Worm (Caenorhabditis elegans) whole organism, L3 larva: ENCODE results near the gene tim-1.

Experiments
- R02D3.7 ChIP-seq: fragments of 150-350 bp; optimal IDR thresholded peaks from 2 replicates; lab custom pipeline; 2014; ENCODE audit warnings: missing biosample characterization, missing genetic modification characterization
- ZK546.5 ChIP-seq: sonication (generic microtip); optimal IDR thresholded peaks from 2 replicates; lab custom pipeline; 2017; ENCODE audit warnings: missing biosample characterization, missing genetic modification characterization
- aly-2 ChIP-seq: fragments of 150-350 bp; optimal IDR thresholded peaks from 2 replicates; lab custom pipeline; 2014; ENCODE audit warnings: missing biosample characterization, missing genetic modification characterization
- ama-1 ChIP-seq: fragments of 150-350 bp; optimal IDR thresholded peaks from 2 replicates; lab custom pipeline; 2018
- ceh-16 ChIP-seq: sonication (generic microtip); optimal IDR thresholded peaks from 2 replicates; lab custom pipeline; 2017; ENCODE audit warnings: missing biosample characterization, missing genetic modification characterization
- ceh-28 ChIP-seq: fragments of 150-350 bp; optimal IDR thresholded peaks from 2 replicates; lab custom pipeline; 2014; ENCODE audit warnings: missing biosample characterization, missing genetic modification reagents, missing genetic modification characterization
- ceh-82 ChIP-seq: fragments of 150-350 bp; optimal IDR thresholded peaks from 2 replicates; lab custom pipeline; 2014; ENCODE audit warnings: missing biosample characterization, missing genetic modification characterization
- ceh-9 ChIP-seq: sonication (generic microtip); optimal IDR thresholded peaks from 2 replicates; lab custom pipeline; 2018; ENCODE audit warnings: missing biosample characterization, missing genetic modification characterization
- daf-12 ChIP-seq: fragments of 150-350 bp; optimal IDR thresholded peaks from 2 replicates; lab custom pipeline; 2014; ENCODE audit warnings: missing biosample characterization, missing genetic modification reagents, missing genetic modification characterization
- egl-27 ChIP-seq: sonication (generic microtip); optimal IDR thresholded peaks from 4 replicates; lab custom pipeline; 2017; ENCODE audit warnings: missing biosample characterization, missing genetic modification reagents, missing genetic modification characterization
- egl-5 ChIP-seq: fragments of 150-350 bp; optimal IDR thresholded peaks from 2 replicates; lab custom pipeline; 2017; ENCODE audit warnings: missing biosample characterization, missing genetic modification reagents, missing genetic modification characterization, inconsistent platforms
- elt-1 ChIP-seq: fragments of 150-350 bp; optimal IDR thresholded peaks from 2 replicates; lab custom pipeline; 2014; ENCODE audit warnings: missing biosample characterization, missing genetic modification characterization
- elt-2 ChIP-seq: sonication (generic microtip); optimal IDR thresholded peaks from 2 replicates; lab custom pipeline; 2016; ENCODE audit warnings: missing genetic modification reagents, mild to moderate bottlenecking, missing genetic modification characterization, missing compliant biosample characterization
- elt-3 ChIP-seq, 3 experiments: fragments of 150-350 bp in 1 of 3; sonication (generic microtip) in 2 of 3; optimal IDR thresholded peaks; 2 replicates in 2 of 3; 4 replicates in 1 of 3; lab custom pipeline; 2014 to 2017; ENCODE audit warnings: missing biosample characterization in 3 of 3, missing genetic modification characterization in 3 of 3
- eor-1 ChIP-seq, 2 experiments: fragments of 150-350 bp; optimal IDR thresholded peaks; 2 replicates each; lab custom pipeline; 2014 to 2018; ENCODE audit warnings: missing biosample characterization in 2 of 2, missing genetic modification characterization in 2 of 2
- fkh-10 ChIP-seq: sonication (generic microtip); optimal IDR thresholded peaks from 2 replicates; lab custom pipeline; 2017; ENCODE audit warnings: missing biosample characterization, missing genetic modification reagents, missing genetic modification characterization
- fkh-2 ChIP-seq: fragments of 150-350 bp; optimal IDR thresholded peaks from 2 replicates; lab custom pipeline; 2014; ENCODE audit warnings: missing biosample characterization, missing genetic modification reagents, missing genetic modification characterization
- fos-1 ChIP-seq: fragments of 150-350 bp; optimal IDR thresholded peaks from 2 replicates; lab custom pipeline; 2014; ENCODE audit warnings: missing biosample characterization, missing genetic modification characterization
- hmg-11 ChIP-seq: sonication (generic microtip); optimal IDR thresholded peaks from 2 replicates; lab custom pipeline; 2016; ENCODE audit warnings: missing genetic modification characterization, missing compliant biosample characterization
- jun-1 ChIP-seq: fragments of 150-350 bp; optimal IDR thresholded peaks from 2 replicates; lab custom pipeline; 2014; ENCODE audit warnings: missing biosample characterization, missing genetic modification reagents, missing genetic modification characterization
- lin-15B ChIP-seq: fragments of 150-350 bp; optimal IDR thresholded peaks from 2 replicates; lab custom pipeline; 2014; ENCODE audit warnings: missing biosample characterization, missing genetic modification characterization
- lin-39 ChIP-seq: fragments of 150-350 bp; optimal IDR thresholded peaks from 2 replicates; lab custom pipeline; 2018; ENCODE audit warnings: missing biosample characterization, missing genetic modification reagents, missing genetic modification characterization
- lsy-12 ChIP-seq: sonication (generic microtip); optimal IDR thresholded peaks from 2 replicates; lab custom pipeline; 2016; ENCODE audit warnings: mild to moderate bottlenecking, missing genetic modification characterization, missing compliant biosample characterization
- mdl-1 ChIP-seq: fragments of 150-350 bp; optimal IDR thresholded peaks from 2 replicates; lab custom pipeline; 2014; ENCODE audit warnings: missing biosample characterization, missing genetic modification characterization
- mml-1 ChIP-seq: fragments of 150-350 bp; sonication (generic microtip); optimal IDR thresholded peaks from 3 replicates; lab custom pipeline; 2014; ENCODE audit warnings: missing biosample characterization, missing genetic modification characterization
- nfya-1 ChIP-seq: sonication (generic microtip); optimal IDR thresholded peaks from 2 replicates; lab custom pipeline; 2017; ENCODE audit warnings: missing genetic modification characterization, mild to moderate bottlenecking, missing compliant biosample characterization, antibody characterized with exemption, moderate library complexity; ENCODE audit not compliant: insufficient read depth
- nhr-11 ChIP-seq: fragments of 150-350 bp; optimal IDR thresholded peaks from 2 replicates; lab custom pipeline; 2014; ENCODE audit warnings: missing biosample characterization, missing genetic modification characterization
- nhr-12 ChIP-seq: fragments of 150-350 bp; optimal IDR thresholded peaks from 2 replicates; lab custom pipeline; 2014; ENCODE audit warnings: missing biosample characterization, missing genetic modification characterization
- nhr-23 ChIP-seq: fragments of 150-350 bp; optimal IDR thresholded peaks from 2 replicates; lab custom pipeline; 2014; ENCODE audit warnings: missing biosample characterization, missing genetic modification reagents, missing genetic modification characterization
- nhr-237 ChIP-seq: fragments of 150-350 bp; optimal IDR thresholded peaks from 2 replicates; lab custom pipeline; 2014; ENCODE audit warnings: missing biosample characterization, missing genetic modification characterization
- nhr-25 ChIP-seq: sonication (generic microtip); optimal IDR thresholded peaks from 2 replicates; lab custom pipeline; 2017; ENCODE audit warnings: missing biosample characterization, missing genetic modification characterization
- nhr-28 ChIP-seq: fragments of 150-350 bp; optimal IDR thresholded peaks from 2 replicates; lab custom pipeline; 2014; ENCODE audit warnings: missing biosample characterization, missing genetic modification characterization
- nhr-43 ChIP-seq: sonication (generic microtip); optimal IDR thresholded peaks from 2 replicates; lab custom pipeline; 2016; ENCODE audit warnings: mild to moderate bottlenecking, missing genetic modification characterization, missing compliant biosample characterization; ENCODE audit not compliant: poor library complexity, severe bottlenecking
- nhr-67 ChIP-seq: fragments of 150-350 bp; optimal IDR thresholded peaks from 2 replicates; lab custom pipeline; 2014; ENCODE audit warnings: missing biosample characterization, missing genetic modification characterization
- nhr-76 ChIP-seq: fragments of 150-350 bp; sonication (generic microtip); optimal IDR thresholded peaks from 5 replicates; lab custom pipeline; 2014; ENCODE audit warnings: missing biosample characterization, missing genetic modification characterization
- nhr-77 ChIP-seq: fragments of 150-350 bp; optimal IDR thresholded peaks from 2 replicates; lab custom pipeline; 2014; ENCODE audit warnings: missing biosample characterization, missing genetic modification characterization
- pha-4 ChIP-seq: fragments of 150-350 bp; optimal IDR thresholded peaks from 2 replicates; lab custom pipeline; 2014; ENCODE audit warnings: missing biosample characterization, missing genetic modification reagents, missing genetic modification characterization
- pqm-1 ChIP-seq: fragments of 150-350 bp; optimal IDR thresholded peaks from 2 replicates; lab custom pipeline; 2017; ENCODE audit warnings: missing biosample characterization, missing genetic modification characterization, inconsistent platforms
- sea-2 ChIP-seq: fragments of 150-350 bp; sonication (generic microtip); optimal IDR thresholded peaks from 4 replicates; lab custom pipeline; 2014; ENCODE audit warnings: missing biosample characterization, missing genetic modification reagents, missing genetic modification characterization
- skn-1 ChIP-seq: fragments of 150-350 bp; optimal IDR thresholded peaks from 2 replicates; lab custom pipeline; 2014; ENCODE audit warnings: missing biosample characterization, missing genetic modification characterization
- snpc-4 ChIP-seq: fragments of 150-350 bp; optimal IDR thresholded peaks from 2 replicates; lab custom pipeline; 2014; ENCODE audit warnings: missing biosample characterization, missing genetic modification characterization
- tbx-2 ChIP-seq: sonication (generic microtip); optimal IDR thresholded peaks from 2 replicates; lab custom pipeline; 2016; ENCODE audit warnings: mild to moderate bottlenecking, missing genetic modification characterization, missing compliant biosample characterization
- unc-39 ChIP-seq: sonication (generic microtip); optimal IDR thresholded peaks from 4 replicates; lab custom pipeline; 2017; ENCODE audit warnings: missing biosample characterization, missing genetic modification characterization
- unc-62 ChIP-seq: fragments of 150-350 bp; sonication (generic microtip); optimal IDR thresholded peaks from 4 replicates; lab custom pipeline; 2014; ENCODE audit warnings: missing biosample characterization, missing genetic modification reagents, missing genetic modification characterization
- zag-1 ChIP-seq: fragments of 150-350 bp; optimal IDR thresholded peaks from 2 replicates; lab custom pipeline; 2014; ENCODE audit warnings: missing biosample characterization, missing genetic modification characterization
- ztf-11 ChIP-seq: fragments of 150-350 bp; optimal IDR thresholded peaks from 2 replicates; lab custom pipeline; 2014; ENCODE audit warnings: missing biosample characterization, missing genetic modification characterization
- ztf-4 ChIP-seq: fragments of 150-350 bp; optimal IDR thresholded peaks from 2 replicates; lab custom pipeline; 2014; ENCODE audit warnings: missing biosample characterization, missing genetic modification characterization

Gene tim-1

DNA sequence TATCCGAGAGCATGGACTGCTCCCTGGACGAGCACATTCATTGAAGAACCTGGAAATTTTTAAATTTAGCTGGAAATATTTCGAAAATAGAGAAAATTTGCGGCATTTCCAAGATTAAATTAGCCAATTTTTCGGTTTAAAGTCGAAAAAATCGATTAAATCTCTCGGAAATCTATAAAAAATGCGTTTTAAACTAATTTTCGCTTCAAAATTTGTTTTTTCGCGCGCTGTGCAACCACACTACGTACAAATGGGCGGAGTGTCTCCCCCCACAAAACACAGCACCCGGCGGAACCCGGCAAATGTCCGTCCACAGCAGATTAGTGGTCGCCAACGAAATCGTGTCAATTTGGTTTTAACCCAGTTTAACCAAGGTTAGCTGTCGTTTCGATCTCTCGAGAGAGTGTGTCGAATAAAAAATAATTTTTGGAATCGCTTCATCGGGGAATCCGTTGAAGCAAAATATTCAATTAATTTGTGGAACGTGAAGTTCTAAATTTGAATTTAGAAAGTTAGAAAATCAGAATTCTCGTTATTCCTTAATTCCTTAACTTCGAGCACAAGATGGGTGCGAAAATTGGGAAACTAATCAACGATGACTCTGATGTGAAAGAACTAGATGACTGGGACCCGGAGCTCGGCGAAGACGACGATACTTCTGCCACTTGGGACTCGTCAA is at the start of gene tim-1, which contains the start of gene Y75B8A.23:
Gene tim-1, minus strand, starts transcription at position 51 of the 679 bp plus-strand sequence.
Gene Y75B8A.23, plus strand, starts transcription at position 547 of the 679 bp plus-strand sequence.
- peak; percentile 63 for TF ChIP-seq nhr-28 (tag; lab: Kevin White, UChicago)
- peak; percentile 55 for TF ChIP-seq egl-27 (tag; lab: Kevin White, UChicago)
- TF ChIP-seq ztf-4 = peak; percentile 51
- TF ChIP-seq nhr-25 (tag; lab: Kevin White, UChicago) = peak; percentile 94
- TF ChIP-seq fos-1 (tag; lab: Kevin White, UChicago) = peak; percentile 41
- TF ChIP-seq nhr-67 (tag; lab: Kevin White, UChicago) = no peak
- TF ChIP-seq jun-1 (tag; lab: Kevin White, UChicago) = peak; percentile 94
- TF ChIP-seq fkh-2 (tag; lab: Kevin White, UChicago) = peak; percentile 2
- peak; percentile 84 for TF ChIP-seq ceh-82 (tag; lab: Kevin White, UChicago)
- peak in 1 of 2 experiments; percentile 58 for TF ChIP-seq eor-1 (tag; optimal IDR thresholded peaks at IDR 0.05; lab: Kevin White, UChicago)
- TF ChIP-seq lsy-12 (tag; lab: Kevin White, UChicago) = peak; percentile 90
- peak; percentile 89 for TF ChIP-seq hmg-11 (tag; lab: Kevin White, UChicago)
- peak; percentile 100 for TF ChIP-seq snpc-4
- no peak for TF ChIP-seq zag-1 (tag; lab: Kevin White, UChicago)
- peak; percentile 70 for TF ChIP-seq ceh-16 (tag; lab: Kevin White, UChicago)
- TF ChIP-seq ceh-28 (tag; lab: Kevin White, UChicago) = peak; percentile 75
- TF ChIP-seq fkh-10 (GFP tag; lab: Kevin White, UChicago) = peak; percentile 56
- TF ChIP-seq nfya-1 = peak; percentile 98
- TF ChIP-seq nhr-237 (tag; lab: Kevin White, UChicago) = no peak
- no peak for TF ChIP-seq ceh-9 (tag; lab: Kevin White, UChicago)
- TF ChIP-seq ztf-11 = no peak
- peak; percentile 26 for TF ChIP-seq elt-1 (tag; lab: Kevin White, UChicago)
- TF ChIP-seq nhr-77 (tag; lab: Kevin White, UChicago) = peak; percentile 70
- peak; percentile 46 for TF ChIP-seq daf-12 (tag; lab: Kevin White, UChicago)
- peak; percentile 36 for TF ChIP-seq nhr-11 (tag; lab: Kevin White, UChicago)
- peak; percentile 99 for TF ChIP-seq ama-1 (lab: Kevin White, UChicago)
- peak; percentile 85 for TF ChIP-seq R02D3.7
- peak; percentile 75 for TF ChIP-seq unc-62 (GFP tag; lab: Kevin White, UChicago)
- peak; percentile 98 for TF ChIP-seq nhr-23 (tag; lab: Kevin White, UChicago)
- TF ChIP-seq skn-1 = peak; percentile 90
- peak; percentile 94 for TF ChIP-seq pha-4 (tag; lab: Kevin White, UChicago)
- TF ChIP-seq pqm-1 (tag; lab: Kevin White, UChicago) = peak; percentile 88
- no peak for TF ChIP-seq mml-1
- peak; percentile 85 for TF ChIP-seq aly-2 (tag; lab: Kevin White, UChicago)
- peak; percentile 96 for TF ChIP-seq lin-39 (tag; lab: Kevin White, UChicago)
- TF ChIP-seq nhr-76 (tag; lab: Kevin White, UChicago) = peak; percentile 67
- peak; percentile 74 for TF ChIP-seq tbx-2
- TF ChIP-seq mdl-1 = peak; percentile 29
- TF ChIP-seq nhr-12 (tag; lab: Kevin White, UChicago) = no peak
- TF ChIP-seq ZK546.5 = no peak
- TF ChIP-seq elt-3 (tag; optimal IDR thresholded peaks at IDR 0.05; lab: Kevin White, UChicago) = peak in 2 of 3 experiments; percentile 31 to 82
- peak; percentile 92 for TF ChIP-seq nhr-43 (tag; lab: Kevin White, UChicago)
- TF ChIP-seq lin-15B (tag; lab: Kevin White, UChicago) = peak; percentile 94
- no peak for TF ChIP-seq sea-2 (GFP tag; lab: Kevin White, UChicago)
- TF ChIP-seq unc-39 (tag; lab: Kevin White, UChicago) = peak; percentile 60
- TF ChIP-seq egl-5 = peak; percentile 82
- TF ChIP-seq elt-2 (tag; lab: Kevin White, UChicago) = peak; percentile 78
